Worm (Caenorhabditis elegans): Measurements from ENCODE around the gene imb-2.

imb-2 gene

DNA sequence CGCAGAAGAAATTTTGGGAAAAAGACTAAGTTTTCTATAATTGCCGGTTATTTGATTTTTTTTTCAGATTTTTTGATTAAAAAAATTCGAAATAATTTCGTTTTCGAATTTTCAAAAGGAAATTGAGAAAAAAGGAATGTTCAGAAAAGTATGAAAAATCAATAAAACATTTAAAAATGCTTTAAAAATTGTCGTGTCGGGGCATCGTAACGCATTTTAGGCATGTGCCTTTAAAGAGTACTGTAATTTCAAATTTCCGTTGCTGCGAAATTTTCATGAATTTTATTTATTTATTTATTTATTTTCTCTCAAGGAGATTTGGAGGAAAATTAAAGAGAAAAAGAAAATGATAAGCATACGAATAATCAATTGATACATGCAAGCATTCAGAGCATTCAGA, 48.2 kb downstream of the imb-2 start:
- no peak for TF ChIP-seq fkh-10 (GFP tag; optimal IDR thresholded peaks at IDR 0.05)
- TF ChIP-seq che-1 (tag; optimal IDR thresholded peaks at IDR 0.05): no peak
- no peak for TF ChIP-seq pax-1 (tag; optimal IDR thresholded peaks at IDR 0.05)
- no peak for TF ChIP-seq elt-2 (tag; optimal IDR thresholded peaks at IDR 0.05)
- no peak for TF ChIP-seq fax-1 (tag; optimal IDR thresholded peaks at IDR 0.05)

DNA sequence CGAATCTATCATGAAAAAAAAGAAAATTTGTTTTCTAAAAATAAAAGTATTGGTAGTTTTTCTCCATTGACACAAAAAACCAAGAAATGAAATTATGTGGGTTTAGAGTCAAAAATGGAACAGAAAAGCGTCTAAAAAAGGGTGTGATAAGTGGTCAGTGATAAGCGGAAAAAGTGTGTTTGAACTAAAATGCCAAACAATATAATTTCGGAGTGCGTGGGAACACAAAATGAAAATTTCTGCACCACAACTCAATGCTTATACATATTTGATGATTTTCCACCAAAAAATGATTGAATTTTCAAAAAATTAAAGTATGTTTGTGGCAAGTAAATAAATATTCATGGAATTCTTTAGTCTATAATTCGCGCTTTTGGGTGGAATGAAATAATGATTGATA, 49.9 kb downstream of the imb-2 start:
- TF ChIP-seq ceh-30 (tag; optimal IDR thresholded peaks at IDR 0.05) (no peak), K02D7.2 (tag; optimal IDR thresholded peaks at IDR 0.05) (no peak), madf-2 (tag; optimal IDR thresholded peaks at IDR 0.05) (no peak), ets-4 (tag; optimal IDR thresholded peaks at IDR 0.05) (no peak), pros-1 (tag; optimal IDR thresholded peaks at IDR 0.05) (no peak), sox-2 (GFP tag; IDR thresholded peaks at IDR 0.05) (no peak), dmd-4 (tag; optimal IDR thresholded peaks at IDR 0.05; ENCODE audit: borderline replicate concordance) (no peak), syd-9 (tag; optimal IDR thresholded peaks at IDR 0.05) (no peak), hlh-13 (GFP tag; optimal IDR thresholded peaks at IDR 0.05) (no peak), ceh-2 (tag; optimal IDR thresholded peaks at IDR 0.05) (no peak), gmeb-2 (tag; optimal IDR thresholded peaks at IDR 0.05) (no peak)

ce11 chrII:14416988-14417387, 51.5 kb downstream of the imb-2 start:
- TF ChIP-seq eyg-1 (tag; optimal IDR thresholded peaks at IDR 0.05): no peak
- no peak for TF ChIP-seq sox-4 (tag; optimal IDR thresholded peaks at IDR 0.05)
- no peak for TF ChIP-seq F13H6.1 (tag; optimal IDR thresholded peaks at IDR 0.05)
- TF ChIP-seq ceh-34 (tag; optimal IDR thresholded peaks at IDR 0.05): no peak
- TF ChIP-seq sdc-2 (tag; optimal IDR thresholded peaks at IDR 0.05): no peak
- TF ChIP-seq C08G9.2 (tag; optimal IDR thresholded peaks at IDR 0.05): no peak
- no peak for TF ChIP-seq unc-86 (tag; optimal IDR thresholded peaks at IDR 0.05)
- TF ChIP-seq tbx-7 (tag; optimal IDR thresholded peaks at IDR 0.05): no peak
- no peak for TF ChIP-seq pha-4 (tag; optimal IDR thresholded peaks at IDR 0.05)
- TF ChIP-seq mec-3 (tag; optimal IDR thresholded peaks at IDR 0.05; ENCODE audit: borderline replicate concordance): no peak
- TF ChIP-seq unc-55 (GFP tag; optimal IDR thresholded peaks at IDR 0.05): no peak
- no peak for TF ChIP-seq elt-4 (tag; optimal IDR thresholded peaks at IDR 0.05)
- no peak for TF ChIP-seq pag-3 (tag; optimal IDR thresholded peaks at IDR 0.05; ENCODE audit: borderline replicate concordance)
- no peak for TF ChIP-seq fkh-10 (GFP tag; optimal IDR thresholded peaks at IDR 0.05)
- no peak for TF ChIP-seq ceh-9 (tag; optimal IDR thresholded peaks at IDR 0.05)
- TF ChIP-seq ceh-18 (tag; optimal IDR thresholded peaks at IDR 0.05): no peak
- TF ChIP-seq lin-11 (tag; optimal IDR thresholded peaks at IDR 0.05): no peak
